Worm (Caenorhabditis elegans) whole organism, L4 larva: ENCODE data around the gene ZK1307.7.

Experiments used
- F37D6.2 ChIP-seq: sonication (generic microtip); optimal IDR thresholded peaks from 2 replicates; lab custom pipeline; 2016; ENCODE audit warnings: mild to moderate bottlenecking, missing genetic modification characterization, missing compliant biosample characterization
- R02D3.7 ChIP-seq: fragments of 150-350 bp; sonication (generic microtip); optimal IDR thresholded peaks from 3 replicates; lab custom pipeline; 2014; ENCODE audit warnings: missing biosample characterization, missing genetic modification characterization
- T26A8.4 ChIP-seq: fragments of 200-800 bp; sonication (Bioruptor generic); IDR thresholded peaks from 2 replicates; pipeline ENCODE4 v1.3.6; 2022; ENCODE audit warnings: missing genetic modification characterization, missing compliant biosample characterization
- Y105C5A.15 ChIP-seq: fragments of 200-800 bp; sonication (Bioruptor generic); IDR thresholded peaks from 2 replicates; pipeline ENCODE4 v1.3.6; 2022; ENCODE audit warnings: missing genetic modification characterization, missing compliant biosample characterization
- ZK546.5 ChIP-seq, 2 experiments: sonication (generic microtip); optimal IDR thresholded peaks; 2 replicates each; lab custom pipeline; 2017; ENCODE audit warnings: missing biosample characterization in 2 of 2, missing genetic modification characterization in 2 of 2
- aha-1 ChIP-seq: fragments of 150-350 bp; peaks from one replicate; lab custom pipeline; 2014; ENCODE audit warnings: missing biosample characterization, missing genetic modification characterization
- ama-1 ChIP-seq: fragments of 150-350 bp; optimal IDR thresholded peaks from 2 replicates; lab custom pipeline; 2014; ENCODE audit warnings: inconsistent platforms, mixed read lengths
- ceh-62 ChIP-seq: sonication (generic microtip); optimal IDR thresholded peaks from 2 replicates; lab custom pipeline; 2017; ENCODE audit warnings: missing biosample characterization, missing genetic modification characterization
- ceh-82 ChIP-seq: sonication (generic microtip); optimal IDR thresholded peaks from 2 replicates; lab custom pipeline; 2017; ENCODE audit warnings: missing biosample characterization, missing genetic modification characterization
- ctbp-1 ChIP-seq: fragments of 200-800 bp; sonication (Bioruptor generic); IDR thresholded peaks from 2 replicates; pipeline ENCODE4 v1.3.6; 2022; ENCODE audit warnings: missing genetic modification reagents, missing genetic modification characterization, missing compliant biosample characterization
- daf-12 ChIP-seq: fragments of 150-350 bp; optimal IDR thresholded peaks from 2 replicates; lab custom pipeline; 2014; ENCODE audit warnings: missing biosample characterization, missing genetic modification reagents, missing genetic modification characterization
- daf-16 ChIP-seq, 3 experiments: sonication (generic microtip); optimal IDR thresholded peaks; 2 replicates each; lab custom pipeline; 2016 to 2017; ENCODE audit warnings: missing genetic modification characterization in 3 of 3, missing genetic modification reagents in 3 of 3, mild to moderate bottlenecking in 2 of 3, missing compliant biosample characterization in 2 of 3, missing biosample characterization in 1 of 3, moderate library complexity in 1 of 3
- daf-8 ChIP-seq: fragments of 200-800 bp; sonication (Bioruptor generic); IDR thresholded peaks from 2 replicates; pipeline ENCODE4 v1.3.6; 2022; ENCODE audit warnings: missing genetic modification characterization, missing compliant biosample characterization
- duxl-1 ChIP-seq: sonication (generic microtip); optimal IDR thresholded peaks from 2 replicates; lab custom pipeline; 2016; ENCODE audit warnings: mild to moderate bottlenecking, missing genetic modification characterization, moderate library complexity, missing compliant biosample characterization; ENCODE audit not compliant: poor library complexity
- egl-27 ChIP-seq: sonication (generic microtip); optimal IDR thresholded peaks from 3 replicates; lab custom pipeline; 2017; ENCODE audit warnings: missing biosample characterization, missing genetic modification reagents, missing genetic modification characterization
- egl-43 ChIP-seq: fragments of 200-800 bp; sonication (Bioruptor generic); IDR thresholded peaks from 2 replicates; pipeline ENCODE4 v1.3.6; 2022; ENCODE audit warnings: missing genetic modification reagents, missing genetic modification characterization, missing compliant biosample characterization
- fos-1 ChIP-seq: fragments of 150-350 bp; optimal IDR thresholded peaks from 2 replicates; lab custom pipeline; 2014; ENCODE audit warnings: missing biosample characterization, missing genetic modification characterization
- hlh-11 ChIP-seq: fragments of 200-800 bp; sonication (Bioruptor generic); optimal IDR thresholded peaks from 2 replicates; lab custom pipeline; 2018; ENCODE audit warnings: mild to moderate bottlenecking, missing genetic modification characterization, missing compliant biosample characterization
- hlh-30 ChIP-seq: sonication (generic microtip); optimal IDR thresholded peaks from 2 replicates; lab custom pipeline; 2017; ENCODE audit warnings: antibody characterized with exemption, mild to moderate bottlenecking, missing genetic modification characterization, missing compliant biosample characterization; ENCODE audit not compliant: insufficient read depth
- jun-1 ChIP-seq: fragments of 150-350 bp; optimal IDR thresholded peaks from 2 replicates; lab custom pipeline; 2014; ENCODE audit warnings: missing biosample characterization, missing genetic modification reagents, missing genetic modification characterization
- lim-7 ChIP-seq: fragments of 200-800 bp; sonication (Bioruptor generic); IDR thresholded peaks from 2 replicates; pipeline ENCODE4 v1.3.6; 2022; ENCODE audit warnings: missing genetic modification characterization, missing compliant biosample characterization
- lin-1 ChIP-seq: fragments of 200-800 bp; sonication (Bioruptor generic); IDR thresholded peaks from 2 replicates; pipeline ENCODE4 v1.3.6; 2022; ENCODE audit warnings: missing genetic modification reagents, missing genetic modification characterization, missing compliant biosample characterization
- madf-5 ChIP-seq, 2 experiments: fragments of 200-800 bp; sonication (Bioruptor generic); IDR thresholded peaks; 2 replicates each; pipeline ENCODE4 v1.3.6; 2022; ENCODE audit warnings: missing compliant biosample characterization in 2 of 2, missing genetic modification characterization in 2 of 2
- madf-9 ChIP-seq: fragments of 200-800 bp; sonication (Bioruptor generic); conservative IDR thresholded peaks from 2 replicates; pipeline ENCODE4 v1.3.6; 2022; ENCODE audit warnings: missing genetic modification reagents, missing genetic modification characterization, missing compliant biosample characterization
- mes-2 ChIP-seq: sonication (generic microtip); optimal IDR thresholded peaks from 2 replicates; lab custom pipeline; 2016; ENCODE audit warnings: missing genotype, mild to moderate bottlenecking, missing genetic modification characterization, missing compliant biosample characterization; ENCODE audit not compliant: poor library complexity, severe bottlenecking
- nhr-102 ChIP-seq: sonication (generic microtip); optimal IDR thresholded peaks from 2 replicates; lab custom pipeline; 2016; ENCODE audit warnings: mild to moderate bottlenecking, missing genetic modification characterization, moderate library complexity, missing compliant biosample characterization
- nhr-111 ChIP-seq: fragments of 200-800 bp; sonication (Bioruptor generic); optimal IDR thresholded peaks from 2 replicates; lab custom pipeline; 2018; ENCODE audit warnings: mild to moderate bottlenecking, missing genetic modification characterization, missing compliant biosample characterization
- nhr-237 ChIP-seq: sonication (generic microtip); optimal IDR thresholded peaks from 2 replicates; lab custom pipeline; 2017; ENCODE audit warnings: missing biosample characterization, missing genetic modification characterization
- nhr-25 ChIP-seq: sonication (generic microtip); optimal IDR thresholded peaks from 2 replicates; lab custom pipeline; 2017; ENCODE audit warnings: missing genetic modification characterization, mild to moderate bottlenecking, missing compliant biosample characterization, antibody characterized with exemption, moderate library complexity, borderline replicate concordance; ENCODE audit not compliant: insufficient read depth
- nhr-42 ChIP-seq: fragments of 200-800 bp; sonication (Bioruptor generic); IDR thresholded peaks from 2 replicates; pipeline ENCODE4 v1.3.6; 2022; ENCODE audit warnings: missing genetic modification characterization, missing compliant biosample characterization
- nhr-48 ChIP-seq: sonication (generic microtip); optimal IDR thresholded peaks from 2 replicates; lab custom pipeline; 2016; ENCODE audit warnings: mild to moderate bottlenecking, missing genetic modification characterization, missing compliant biosample characterization
- nhr-6 ChIP-seq: fragments of 150-350 bp; optimal IDR thresholded peaks from 2 replicates; lab custom pipeline; 2014; ENCODE audit warnings: missing biosample characterization, missing genetic modification characterization
- nhr-76 ChIP-seq: fragments of 150-350 bp; optimal IDR thresholded peaks from 2 replicates; lab custom pipeline; 2014; ENCODE audit warnings: missing biosample characterization, missing genetic modification characterization
- pha-4 ChIP-seq, 2 experiments: fragments of 150-350 bp in 1 of 2; fragments of 200-800 bp in 1 of 2; sonication (Bioruptor generic) in 1 of 2; IDR thresholded peaks in 1 of 2; optimal IDR thresholded peaks in 1 of 2; 2 replicates each; pipeline versions ENCODE4 v1.3.6 to Lab custom; 2014 to 2022; ENCODE audit warnings: missing genetic modification characterization in 2 of 2, missing genetic modification reagents in 2 of 2, missing biosample characterization in 1 of 2, missing compliant biosample characterization in 1 of 2
- php-3 ChIP-seq: fragments of 200-800 bp; sonication (Bioruptor generic); IDR thresholded peaks from 2 replicates; pipeline ENCODE4 v1.3.6; 2022; ENCODE audit warnings: missing genetic modification reagents, missing genetic modification characterization, missing compliant biosample characterization
- saeg-2 ChIP-seq: fragments of 200-800 bp; sonication (Bioruptor generic); IDR thresholded peaks from 2 replicates; pipeline ENCODE4 v1.3.6; 2022; ENCODE audit warnings: missing genetic modification reagents, missing genetic modification characterization, missing compliant biosample characterization
- sdz-12 ChIP-seq: fragments of 200-800 bp; sonication (Bioruptor generic); optimal IDR thresholded peaks from 2 replicates; lab custom pipeline; 2018; ENCODE audit warnings: mild to moderate bottlenecking, missing genetic modification characterization, missing compliant biosample characterization
- spr-1 ChIP-seq: sonication (generic microtip); optimal IDR thresholded peaks from 2 replicates; lab custom pipeline; 2016; ENCODE audit warnings: mild to moderate bottlenecking, missing genetic modification characterization, missing compliant biosample characterization
- spr-3 ChIP-seq: fragments of 200-800 bp; sonication (Bioruptor generic); optimal IDR thresholded peaks from 2 replicates; lab custom pipeline; 2018; ENCODE audit warnings: mild to moderate bottlenecking, missing genetic modification characterization, missing compliant biosample characterization
- tra-1 ChIP-seq: fragments of 200-800 bp; sonication (Bioruptor generic); IDR thresholded peaks from 2 replicates; pipeline ENCODE4 v1.3.6; 2022; ENCODE audit warnings: missing genetic modification reagents, missing genetic modification characterization, missing compliant biosample characterization
- unc-130 ChIP-seq: sonication (generic microtip); optimal IDR thresholded peaks from 2 replicates; lab custom pipeline; 2016; ENCODE audit warnings: missing genetic modification reagents, missing genetic modification characterization, missing compliant biosample characterization
- unc-62 ChIP-seq, 3 experiments: fragments of 150-350 bp in 1 of 3; sonication (generic microtip); optimal IDR thresholded peaks in 2 of 3; peaks in 1 of 3; 1 replicate in 1 of 3; 2 replicates in 2 of 3; lab custom pipeline; 2014 to 2017; ENCODE audit warnings: missing biosample characterization in 3 of 3, missing genetic modification characterization in 3 of 3, missing genetic modification reagents in 3 of 3, missing genotype in 1 of 3
- zag-1 ChIP-seq: fragments of 150-350 bp; optimal IDR thresholded peaks from 2 replicates; lab custom pipeline; 2014; ENCODE audit warnings: missing biosample characterization, missing genetic modification characterization
- zip-11 ChIP-seq: fragments of 200-800 bp; sonication (Bioruptor generic); IDR thresholded peaks from 2 replicates; pipeline ENCODE4 v1.3.6; 2022; ENCODE audit warnings: missing genetic modification characterization, missing compliant biosample characterization

The ZK1307.7 gene

ce11 chrII:9614728-9615127, 21.7 kb upstream of the ZK1307.7 start, which contains the start of gene hlh-6:
TSS of gene hlh-6 (minus strand) at chrII:9614828.
- TF ChIP-seq daf-16 (GFP tag; optimal IDR thresholded peaks at IDR 0.05; lab: Kevin White, UChicago) (no peak), daf-16 (tag; optimal IDR thresholded peaks at IDR 0.05; lab: Kevin White, UChicago) (no peak), nhr-6 (tag; lab: Kevin White, UChicago) (no peak), daf-12 (tag; lab: Kevin White, UChicago) (no peak), spr-1 (no peak), R02D3.7 (tag; lab: Kevin White, UChicago) (no peak), aha-1 (no peak), duxl-1 (tag; lab: Kevin White, UChicago) (no peak), madf-5 (GFP tag; IDR thresholded peaks at IDR 0.05; lab: Robert Waterston, UW) (no peak), Y105C5A.15 (no peak), nhr-237 (tag; lab: Kevin White, UChicago) (no peak), mes-2 (tag; lab: Kevin White, UChicago) (no peak)

- TF ChIP-seq aha-1 (peak; percentile 75), ceh-62 (tag; lab: Kevin White, UChicago) (no peak), pha-4 (GFP tag; IDR thresholded peaks at IDR 0.05; lab: Robert Waterston, UW) (peak; percentile 42), pha-4 (tag; optimal IDR thresholded peaks at IDR 0.05; lab: Kevin White, UChicago) (no peak), zip-11 (GFP tag; lab: Robert Waterston, UW) (no peak), hlh-30 (tag; lab: Kevin White, UChicago) (no peak), F37D6.2 (no peak), ZK546.5 (tag; optimal IDR thresholded peaks at IDR 0.05; lab: Kevin White, UChicago) (no peak), nhr-25 (peak; percentile 20), sdz-12 (GFP tag; lab: Kevin White, UChicago) (peak; percentile 18), zag-1 (tag; lab: Kevin White, UChicago) (no peak), php-3 (no peak), T26A8.4 (GFP tag; lab: Robert Waterston, UW) (peak; percentile 39; the same call in 1 of the 2 replicates), hlh-11 (tag; lab: Kevin White, UChicago) (peak; percentile 17), duxl-1 (tag; lab: Kevin White, UChicago) (peak; percentile 38), spr-3 (GFP tag; lab: Kevin White, UChicago) (no peak), mes-2 (tag; lab: Kevin White, UChicago) (peak; percentile 64), lin-1 (no peak; the same call in none of the 2 replicates), madf-9 (GFP tag; lab: Robert Waterston, UW) (0 out of 2 replicates have a peak, but pooled peaks have one; percentile 4), jun-1 (tag; lab: Kevin White, UChicago) (no peak), lim-7 (GFP tag; lab: Robert Waterston, UW) (0 out of 2 replicates have a peak, but pooled peaks have one; percentile 42), unc-130 (GFP tag; lab: Kevin White, UChicago) (no peak), saeg-2 (GFP tag; lab: Robert Waterston, UW) (no peak), daf-12 (tag; lab: Kevin White, UChicago) (no peak), tra-1 (no peak), madf-5 (GFP tag; IDR thresholded peaks at IDR 0.05; lab: Robert Waterston, UW) (no peak), nhr-76 (tag; lab: Kevin White, UChicago) (no peak), daf-8 (GFP tag; lab: Robert Waterston, UW) (no peak), spr-1 (no peak), egl-43 (GFP tag; lab: Robert Waterston, UW) (0 out of 2 replicates have a peak, but pooled peaks have one; percentile 9), ama-1 (peak; percentile 47), nhr-48 (tag; lab: Kevin White, UChicago) (no peak), egl-27 (tag; lab: Kevin White, UChicago) (no peak), nhr-111 (GFP tag; lab: Kevin White, UChicago) (no peak), ctbp-1 (no peak), nhr-42 (GFP tag; lab: Robert Waterston, UW) (no peak), fos-1 (tag; lab: Kevin White, UChicago) (no peak), daf-16 (GFP tag; optimal IDR thresholded peaks at IDR 0.05; lab: Kevin White, UChicago) (no peak), daf-16 (tag; optimal IDR thresholded peaks at IDR 0.05; lab: Kevin White, UChicago) (no peak), nhr-102 (tag; lab: Kevin White, UChicago) (peak; percentile 18), unc-62 (GFP tag; optimal IDR thresholded peaks at IDR 0.05 in 1 of 2; lab: Kevin White, UChicago) (peak in 1 of 2 experiments; percentile 81), unc-62 (tag; optimal IDR thresholded peaks at IDR 0.05; lab: Kevin White, UChicago) (no peak), ceh-82 (tag; lab: Kevin White, UChicago) (no peak)
Observed at ce11 chrII:9617039-9617901, 19.1 kb upstream of the ZK1307.7 start, which contains the start of gene hal-3. TSS of gene hal-3 (minus strand) at chrII:9617125.
